Worm (Caenorhabditis elegans) whole organism, mixed stage, embryonic: ENCODE data around the gene ZC443.2.

Experiments used
- blmp-1 ChIP-seq: fragments of 150-350 bp; optimal IDR thresholded peaks from 2 replicates; lab custom pipeline; 2014; ENCODE audit warnings: missing biosample characterization, missing genetic modification characterization
- ces-1 ChIP-seq: fragments of 150-350 bp; optimal IDR thresholded peaks from 2 replicates; lab custom pipeline; 2014; ENCODE audit warnings: missing biosample characterization, missing genetic modification reagents, missing genetic modification characterization
- lin-13 ChIP-seq: fragments of 150-350 bp; optimal IDR thresholded peaks from 2 replicates; lab custom pipeline; 2014; ENCODE audit warnings: missing biosample characterization, missing genetic modification characterization
- nhr-237 ChIP-seq: fragments of 150-350 bp; optimal IDR thresholded peaks from 2 replicates; lab custom pipeline; 2014; ENCODE audit warnings: missing biosample characterization, missing genetic modification characterization
- nhr-28 ChIP-seq: fragments of 150-350 bp; optimal IDR thresholded peaks from 2 replicates; lab custom pipeline; 2014; ENCODE audit warnings: missing biosample characterization, missing genetic modification characterization
- snpc-4 ChIP-seq: fragments of 150-350 bp; optimal IDR thresholded peaks from 2 replicates; lab custom pipeline; 2014; ENCODE audit warnings: missing biosample characterization, missing genetic modification characterization
- unc-39 ChIP-seq: fragments of 150-350 bp; optimal IDR thresholded peaks from 2 replicates; lab custom pipeline; 2014; ENCODE audit warnings: missing biosample characterization, missing genetic modification characterization
- unc-62 ChIP-seq: fragments of 150-350 bp; optimal IDR thresholded peaks from 2 replicates; lab custom pipeline; 2014; ENCODE audit warnings: missing biosample characterization, missing genetic modification reagents, missing genetic modification characterization

DNA sequence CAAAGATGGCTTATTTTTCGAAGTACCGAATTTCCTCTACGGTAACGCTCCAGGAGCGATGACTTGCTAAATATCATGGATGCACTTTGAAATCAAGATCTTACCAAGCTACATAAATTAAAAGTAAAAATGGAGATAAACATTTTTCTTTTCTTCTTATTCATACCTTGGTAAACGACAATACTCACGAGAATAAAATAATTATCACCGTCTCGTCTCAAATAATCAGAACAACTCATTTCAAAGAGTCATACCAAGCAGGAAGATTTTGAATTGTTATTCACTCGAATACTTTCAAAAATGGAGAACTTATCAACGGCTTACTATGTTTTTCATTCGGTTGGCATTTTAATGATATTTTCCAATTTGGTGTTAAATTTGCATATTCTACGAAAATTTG is 7.7 kb downstream of the ZC443.2 start, which contains the start of gene srbc-45:
- TF ChIP-seq blmp-1 (tag; lab: Kevin White, UChicago) (no peak), snpc-4 (tag; lab: Kevin White, UChicago) (no peak), ces-1 (GFP tag; lab: Kevin White, UChicago) (no peak), unc-62 (GFP tag; lab: Kevin White, UChicago) (no peak), nhr-237 (tag; lab: Kevin White, UChicago) (no peak), nhr-28 (tag; lab: Kevin White, UChicago) (no peak), lin-13 (tag; lab: Kevin White, UChicago) (no peak), unc-39 (tag; lab: Kevin White, UChicago) (no peak)
